Worm (Caenorhabditis elegans) whole organism, midembryonic: ENCODE data around the gene R05A10.7.

Source experiments
- T22C8.4 ChIP-seq: fragments of 200-800 bp; sonication (Bioruptor generic); IDR thresholded peaks from 2 replicates; pipeline ENCODE4 v1.3.6; 2022; ENCODE audit warnings: missing genetic modification characterization, missing compliant biosample characterization
- cog-1 ChIP-seq: sonication (generic microtip); optimal IDR thresholded peaks from 2 replicates; lab custom pipeline; 2016; ENCODE audit warnings: missing genetic modification characterization, missing compliant biosample characterization
- flt-1 ChIP-seq: fragments of 200-800 bp; sonication (Bioruptor generic); IDR thresholded peaks from 2 replicates; pipeline ENCODE4 v1.3.6; 2022; ENCODE audit warnings: missing genetic modification characterization, missing compliant biosample characterization
- klf-2 ChIP-seq: fragments of 200-800 bp; sonication (Bioruptor generic); conservative IDR thresholded peaks from 2 replicates; pipeline ENCODE4 v1.3.6; 2022; ENCODE audit warnings: missing genetic modification reagents, missing genetic modification characterization, missing compliant biosample characterization
- med-1 ChIP-seq: sonication (generic microtip); optimal IDR thresholded peaks from 2 replicates; lab custom pipeline; 2017; ENCODE audit warnings: missing genetic modification characterization, mild to moderate bottlenecking, missing compliant biosample characterization, antibody characterized with exemption, missing genetic modification reagents; ENCODE audit not compliant: insufficient read depth
- ref-1 ChIP-seq: fragments of 200-800 bp; sonication (Bioruptor generic); conservative IDR thresholded peaks from 2 replicates; pipeline ENCODE4 v1.3.6; 2022; ENCODE audit warnings: missing genetic modification reagents, missing genetic modification characterization, missing compliant biosample characterization
- tab-1 ChIP-seq: fragments of 200-800 bp; sonication (Bioruptor generic); IDR thresholded peaks from 2 replicates; pipeline ENCODE4 v1.3.6; 2022; ENCODE audit warnings: missing genetic modification characterization, missing compliant biosample characterization
- ztf-23 ChIP-seq: fragments of 200-800 bp; sonication (Bioruptor generic); IDR thresholded peaks from 2 replicates; pipeline ENCODE4 v1.3.6; 2022; ENCODE audit warnings: missing genetic modification reagents, missing genetic modification characterization, missing compliant biosample characterization
- ztf-29 ChIP-seq: fragments of 200-800 bp; sonication (Bioruptor generic); IDR thresholded peaks from 2 replicates; pipeline ENCODE4 v1.3.6; 2022; ENCODE audit warnings: missing genetic modification reagents, missing genetic modification characterization, missing compliant biosample characterization

R05A10.7 gene

DNA sequence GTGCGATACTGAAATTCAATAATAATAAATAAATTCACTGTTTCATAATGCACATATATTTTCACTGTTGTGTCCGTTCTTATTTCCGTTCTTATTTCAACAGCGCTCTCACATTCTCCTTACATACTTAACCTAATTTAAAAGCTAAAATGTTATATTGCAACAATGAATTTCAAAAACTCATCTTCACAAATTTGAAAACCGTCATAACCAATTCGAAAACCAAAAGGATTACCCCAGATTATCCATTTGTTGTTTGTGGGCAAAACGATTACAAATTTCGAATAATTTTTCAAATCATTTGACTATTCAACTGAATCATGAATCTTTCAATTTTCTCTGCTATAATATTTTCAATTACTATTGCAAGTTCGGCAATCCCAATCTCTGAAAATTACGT lies 9.5 kb upstream of the R05A10.7 start, which contains the start of gene R05A10.4:
Gene R05A10.4 (plus strand): TSS at position 301 of the 400 bp plus-strand sequence.
- TF ChIP-seq klf-2 (GFP tag; lab: Robert Waterston, UW) (no peak), med-1 (GFP tag; lab: Kevin White, UChicago) (no peak), cog-1 (tag; lab: Kevin White, UChicago) (no peak), ref-1 (no peak), T22C8.4 (GFP tag; lab: Robert Waterston, UW) (no peak), ztf-23 (no peak), flt-1 (no peak), ztf-29 (GFP tag; lab: Robert Waterston, UW) (no peak), tab-1 (GFP tag; lab: Robert Waterston, UW) (no peak)

DNA sequence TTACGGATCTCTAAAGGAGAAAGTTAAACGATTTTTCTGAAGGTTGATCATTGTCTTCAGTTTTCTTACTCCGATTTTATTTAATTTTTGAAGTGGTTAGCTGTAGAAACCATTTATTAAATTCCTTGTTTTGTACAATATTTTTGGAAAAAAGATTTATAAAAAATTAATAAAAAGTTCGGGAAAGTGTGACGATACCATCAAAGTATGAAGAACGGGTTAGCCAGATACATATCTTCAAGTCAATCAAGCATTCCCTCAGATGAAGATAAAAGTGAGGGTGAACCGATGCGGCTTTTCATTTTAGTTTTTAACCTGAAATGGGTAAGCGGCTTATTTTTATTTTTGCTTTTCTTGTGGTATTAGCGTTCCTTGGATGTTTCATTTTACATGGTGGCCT lies 2.8 kb upstream of the R05A10.7 start, which contains the start of gene R05A10.6:
Gene R05A10.6 (plus strand): TSS at position 301 of the 400 bp plus-strand sequence.
- no peak for TF ChIP-seq cog-1 (tag; lab: Kevin White, UChicago)
- no peak for TF ChIP-seq ref-1
- no peak for TF ChIP-seq T22C8.4 (GFP tag; lab: Robert Waterston, UW)
- TF ChIP-seq tab-1 (GFP tag; lab: Robert Waterston, UW): no peak
- TF ChIP-seq flt-1: no peak
- TF ChIP-seq ztf-29 (GFP tag; lab: Robert Waterston, UW): no peak
- no peak for TF ChIP-seq klf-2 (GFP tag; lab: Robert Waterston, UW)
- no peak for TF ChIP-seq ztf-23
- no peak for TF ChIP-seq med-1 (GFP tag; lab: Kevin White, UChicago)

DNA sequence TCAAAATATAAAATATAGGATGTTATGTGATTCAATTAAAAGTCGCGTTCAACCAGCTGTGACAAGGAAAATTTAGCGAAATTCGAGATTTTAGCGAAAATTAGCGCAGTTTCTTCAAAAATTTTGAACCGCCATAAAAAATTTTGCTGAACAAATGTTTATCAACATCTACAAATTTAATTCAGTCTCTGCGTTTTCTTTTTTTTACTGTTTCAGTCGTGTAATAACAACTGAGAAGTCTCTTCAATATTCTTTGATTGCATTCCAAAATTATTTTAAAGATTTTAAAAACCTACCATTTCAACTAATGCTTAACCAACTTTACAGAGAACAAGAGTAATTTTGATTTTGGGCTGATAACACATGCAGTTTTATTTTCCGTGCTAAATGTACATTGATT lies 1.4 kb upstream of the R05A10.7 start:
- TF ChIP-seq ztf-23: no peak
- TF ChIP-seq tab-1 (GFP tag; lab: Robert Waterston, UW): no peak
- TF ChIP-seq ref-1: no peak
- TF ChIP-seq flt-1: no peak
- TF ChIP-seq ztf-29 (GFP tag; lab: Robert Waterston, UW): no peak
- no peak for TF ChIP-seq klf-2 (GFP tag; lab: Robert Waterston, UW)
- TF ChIP-seq med-1 (GFP tag; lab: Kevin White, UChicago): no peak
- no peak for TF ChIP-seq cog-1 (tag; lab: Kevin White, UChicago)
- no peak for TF ChIP-seq T22C8.4 (GFP tag; lab: Robert Waterston, UW)

DNA sequence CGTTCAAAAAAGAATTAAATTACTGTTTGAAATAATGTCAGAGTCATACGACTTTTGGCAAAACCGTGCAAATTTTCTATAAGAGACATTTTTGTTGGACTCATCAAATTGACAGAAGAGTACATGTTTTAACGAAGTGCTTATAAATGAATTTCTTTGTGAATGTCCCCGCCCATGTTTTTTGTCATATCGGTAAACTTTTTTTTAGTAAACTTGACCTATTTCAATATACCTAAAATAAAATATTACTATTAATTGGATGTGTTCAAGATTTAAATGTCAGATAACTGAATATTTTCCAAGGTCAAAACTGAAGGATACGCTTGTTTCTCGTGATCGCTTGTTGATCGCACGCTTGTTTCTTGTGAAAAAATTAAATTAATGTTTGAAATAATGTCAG lies 4.6 kb downstream of the R05A10.7 start, which contains the start of gene R05A10.8:
Gene R05A10.8 (minus strand): TSS at position 101 of the 400 bp plus-strand sequence.
- TF ChIP-seq flt-1: no peak
- no peak for TF ChIP-seq ztf-23
- TF ChIP-seq ref-1: no peak
- no peak for TF ChIP-seq klf-2 (GFP tag; lab: Robert Waterston, UW)
- TF ChIP-seq T22C8.4 (GFP tag; lab: Robert Waterston, UW): no peak
- TF ChIP-seq tab-1 (GFP tag; lab: Robert Waterston, UW): no peak
- no peak for TF ChIP-seq cog-1 (tag; lab: Kevin White, UChicago)
- no peak for TF ChIP-seq med-1 (GFP tag; lab: Kevin White, UChicago)
- TF ChIP-seq ztf-29 (GFP tag; lab: Robert Waterston, UW): no peak

ce11 chrIV:14153261-14153660 lies 9.4 kb downstream of the R05A10.7 start, which contains the start of gene oac-38:
TSS of gene oac-38 (minus strand) at chrIV:14153361.
- TF ChIP-seq tab-1 (GFP tag; lab: Robert Waterston, UW) (no peak), cog-1 (tag; lab: Kevin White, UChicago) (no peak), med-1 (GFP tag; lab: Kevin White, UChicago) (no peak), ref-1 (no peak), flt-1 (no peak), T22C8.4 (GFP tag; lab: Robert Waterston, UW) (no peak), ztf-23 (no peak), ztf-29 (GFP tag; lab: Robert Waterston, UW) (no peak), klf-2 (GFP tag; lab: Robert Waterston, UW) (no peak)

DNA sequence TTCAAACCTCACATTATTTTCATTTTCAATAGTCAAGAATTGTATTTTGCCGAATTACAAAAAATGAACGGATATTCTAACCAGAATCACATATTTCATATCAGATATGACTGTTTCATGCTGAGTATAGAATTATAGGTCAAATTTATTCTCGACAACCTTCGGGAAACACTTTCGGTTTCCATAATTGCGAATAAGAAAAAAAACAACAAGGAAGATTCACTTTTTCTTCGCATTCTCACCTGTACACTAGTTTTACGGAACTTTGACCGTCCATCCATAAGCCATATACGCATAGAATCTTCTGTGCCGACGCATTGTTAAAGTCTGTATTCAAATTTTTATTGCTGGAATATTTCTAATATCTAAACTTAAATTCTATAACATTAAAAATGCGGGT lies 17.1 kb downstream of the R05A10.7 start, which contains the start of gene oac-37:
Gene oac-37 (plus strand): TSS at position 301 of the 400 bp plus-strand sequence.
- TF ChIP-seq ztf-23 (no peak), flt-1 (no peak), ref-1 (no peak), med-1 (GFP tag; lab: Kevin White, UChicago) (no peak), klf-2 (GFP tag; lab: Robert Waterston, UW) (no peak), T22C8.4 (GFP tag; lab: Robert Waterston, UW) (no peak), ztf-29 (GFP tag; lab: Robert Waterston, UW) (no peak), cog-1 (tag; lab: Kevin White, UChicago) (no peak), tab-1 (GFP tag; lab: Robert Waterston, UW) (no peak)

DNA sequence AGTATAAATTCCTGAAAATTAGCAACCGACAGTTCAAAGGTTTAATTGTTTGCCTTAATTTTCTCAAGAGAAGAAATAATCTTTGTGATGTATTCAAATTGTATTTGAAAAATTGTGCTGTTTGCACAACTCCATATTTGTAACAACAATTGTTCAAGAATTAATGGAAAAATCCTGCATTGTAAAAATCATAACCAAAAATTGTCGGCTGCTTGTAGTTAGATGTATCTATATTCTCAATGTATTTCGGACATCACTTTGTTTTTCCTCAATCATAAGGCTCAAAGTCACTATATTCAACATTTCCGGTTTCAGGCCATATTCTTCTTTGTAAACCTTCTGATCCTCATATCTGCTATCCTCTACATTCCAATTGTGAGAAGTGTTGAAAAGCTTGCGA lies 19.6 kb downstream of the R05A10.7 start:
- TF ChIP-seq cog-1 (tag; lab: Kevin White, UChicago): no peak
- TF ChIP-seq ref-1: no peak
- TF ChIP-seq tab-1 (GFP tag; lab: Robert Waterston, UW): no peak

DNA sequence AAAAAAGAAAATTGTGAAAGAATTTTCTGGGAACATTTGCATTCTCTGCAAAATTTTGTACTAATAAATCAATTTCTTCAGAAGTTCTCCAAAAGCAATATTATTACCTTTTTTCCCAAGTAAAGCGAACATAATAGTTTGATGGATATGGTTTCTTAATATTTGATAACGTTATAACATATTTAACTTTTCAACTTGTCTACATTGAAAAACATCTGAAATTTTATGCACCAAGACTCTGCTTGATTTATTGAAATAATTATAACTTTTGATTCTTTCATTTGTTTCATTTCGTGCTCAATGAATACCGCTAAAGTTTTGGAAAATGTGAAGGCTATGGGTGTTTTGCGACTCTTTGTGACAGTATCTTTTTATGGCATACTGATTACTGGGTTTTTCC lies 25.6 kb downstream of the R05A10.7 start, which contains the start of gene srz-31:
Gene srz-31 (plus strand): TSS at position 301 of the 400 bp plus-strand sequence.
- TF ChIP-seq ref-1 (no peak), flt-1 (no peak), T22C8.4 (GFP tag; lab: Robert Waterston, UW) (no peak), tab-1 (GFP tag; lab: Robert Waterston, UW) (no peak), ztf-23 (no peak), cog-1 (tag; lab: Kevin White, UChicago) (no peak), med-1 (GFP tag; lab: Kevin White, UChicago) (no peak), klf-2 (GFP tag; lab: Robert Waterston, UW) (no peak), ztf-29 (GFP tag; lab: Robert Waterston, UW) (no peak)

ce11 chrIV:14133400-14133799 lies 29.3 kb downstream of the R05A10.7 start:
- TF ChIP-seq ztf-23 (no peak), med-1 (GFP tag; lab: Kevin White, UChicago) (no peak), ztf-29 (GFP tag; lab: Robert Waterston, UW) (no peak), ref-1 (no peak), klf-2 (GFP tag; lab: Robert Waterston, UW) (no peak), flt-1 (no peak), tab-1 (GFP tag; lab: Robert Waterston, UW) (no peak), cog-1 (tag; lab: Kevin White, UChicago) (no peak), T22C8.4 (GFP tag; lab: Robert Waterston, UW) (no peak)
